Worm (Caenorhabditis elegans): ENCODE results near the gene bcs-1.
A peak's percentile ranks its signal among the peaks of the same experiment; 100 is the strongest.

Gene bcs-1

DNA sequence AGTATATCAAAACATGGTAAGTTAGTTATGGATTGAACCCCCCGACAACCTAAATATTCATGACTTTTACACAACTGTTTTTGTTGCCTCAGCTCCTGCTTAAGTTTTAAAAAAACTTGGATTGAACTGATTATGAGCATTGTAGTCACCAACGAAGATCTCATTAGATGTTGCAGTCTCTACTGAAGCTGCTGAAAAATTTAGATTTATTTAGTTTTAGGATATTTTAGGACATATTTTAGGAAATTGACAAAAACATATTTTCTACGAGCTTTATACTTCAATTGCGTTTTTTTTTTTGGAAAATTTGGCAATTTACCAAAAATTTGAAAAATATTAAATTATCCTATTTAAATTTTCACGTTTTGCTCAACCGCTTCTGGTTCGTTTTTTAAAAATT is 8.9 kb upstream of the bcs-1 start, which contains the start of gene F54C9.14:
F54C9.14 (plus strand) TSS at position 301 of the 400 bp plus-strand sequence.
- no peak for TF ChIP-seq W03F9.2 (tag; optimal IDR thresholded peaks at IDR 0.05)
- TF ChIP-seq him-1 (tag; optimal IDR thresholded peaks at IDR 0.05) = no peak
- no peak for TF ChIP-seq dao-5 (tag; optimal IDR thresholded peaks at IDR 0.05)

DNA sequence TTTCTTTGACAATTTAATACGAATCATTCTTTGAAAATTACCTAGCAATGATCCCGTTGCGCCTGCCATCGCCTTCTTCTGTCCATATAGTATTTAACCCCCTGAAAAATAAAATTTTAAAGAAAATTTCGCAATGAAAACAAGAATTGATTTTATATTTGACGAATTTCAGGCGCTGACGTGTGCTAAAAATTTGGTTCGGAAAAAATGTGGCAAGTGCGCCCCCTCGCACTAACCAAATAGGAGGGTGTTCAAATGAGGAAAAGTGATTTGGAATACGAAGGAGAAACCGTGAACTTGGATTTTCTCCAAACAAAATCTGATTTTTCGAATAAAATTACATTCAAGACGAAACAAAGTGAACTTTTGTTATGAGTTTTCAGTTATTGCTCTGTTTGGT is 4.8 kb upstream of the bcs-1 start, which contains the start of gene stc-1:
stc-1 (minus strand) TSS at position 101 of the 400 bp plus-strand sequence.
- TF ChIP-seq dao-5 (tag; optimal IDR thresholded peaks at IDR 0.05) (no peak), W03F9.2 (tag; optimal IDR thresholded peaks at IDR 0.05) (no peak), him-1 (tag; optimal IDR thresholded peaks at IDR 0.05) (no peak)

DNA sequence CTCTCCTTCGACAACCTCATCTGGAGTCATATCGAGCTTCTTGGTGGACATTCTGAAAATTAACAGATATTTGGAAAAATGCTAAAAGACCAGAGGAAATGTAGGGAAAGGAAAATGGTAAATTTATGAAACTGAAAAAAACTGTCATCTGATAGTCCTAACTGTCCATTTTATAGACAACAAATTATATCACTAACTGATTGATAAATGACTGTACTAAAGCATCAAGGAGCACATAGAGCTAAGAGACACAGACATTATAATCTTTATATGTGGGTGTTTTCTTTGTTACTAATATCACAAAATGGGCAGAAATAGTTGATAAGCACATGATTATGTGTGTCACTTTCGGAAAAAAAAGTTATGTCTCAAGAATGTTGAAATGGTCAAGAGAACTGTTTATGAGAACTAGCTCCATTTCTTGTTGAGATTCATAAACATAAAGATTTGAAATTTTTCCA is 4.0 kb upstream of the bcs-1 start, which contains the start of gene F54C9.3:
F54C9.3 (minus strand) TSS at position 51 of the 461 bp plus-strand sequence.
- TF ChIP-seq W03F9.2 (tag; optimal IDR thresholded peaks at IDR 0.05) = no peak
- TF ChIP-seq dao-5 (tag; optimal IDR thresholded peaks at IDR 0.05) = no peak
- no peak for TF ChIP-seq him-1 (tag; optimal IDR thresholded peaks at IDR 0.05)

DNA sequence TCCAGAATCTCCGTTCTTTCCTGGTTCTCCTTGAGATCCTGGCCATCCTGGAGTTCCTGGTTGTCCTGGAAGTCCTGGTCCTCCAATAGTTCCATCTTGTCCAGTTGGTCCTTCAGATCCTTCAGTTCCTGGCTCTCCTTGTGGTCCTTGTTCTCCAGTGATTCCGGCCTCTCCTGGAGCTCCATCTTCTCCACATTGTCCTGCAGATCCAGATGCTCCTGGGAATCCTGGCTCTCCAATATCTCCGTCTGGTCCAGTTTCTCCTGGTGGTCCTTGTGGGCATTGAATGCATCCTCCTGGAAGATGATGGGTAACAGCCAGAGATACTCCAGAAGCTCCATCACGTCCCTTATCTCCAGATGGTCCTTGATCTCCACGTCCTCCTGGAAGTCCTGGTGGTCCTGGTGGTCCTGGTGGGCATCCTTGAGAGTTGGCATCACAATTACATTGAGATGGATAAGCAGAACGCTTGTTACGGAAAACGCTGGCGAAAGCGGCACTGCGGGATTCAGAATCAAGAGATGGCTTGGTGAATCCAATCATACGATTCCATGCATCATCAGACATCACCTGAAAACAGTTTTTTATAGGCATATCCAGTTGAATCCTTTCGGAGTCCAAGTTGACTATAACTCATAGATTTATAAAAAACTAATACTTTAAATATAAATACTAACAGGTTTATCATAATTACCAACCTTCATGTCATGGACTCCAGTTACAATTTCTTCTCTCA is 2.5 kb upstream of the bcs-1 start:
- TF ChIP-seq dao-5 (tag; optimal IDR thresholded peaks at IDR 0.05) (no peak), W03F9.2 (tag; optimal IDR thresholded peaks at IDR 0.05) (no peak), him-1 (tag; optimal IDR thresholded peaks at IDR 0.05) (no peak)

DNA sequence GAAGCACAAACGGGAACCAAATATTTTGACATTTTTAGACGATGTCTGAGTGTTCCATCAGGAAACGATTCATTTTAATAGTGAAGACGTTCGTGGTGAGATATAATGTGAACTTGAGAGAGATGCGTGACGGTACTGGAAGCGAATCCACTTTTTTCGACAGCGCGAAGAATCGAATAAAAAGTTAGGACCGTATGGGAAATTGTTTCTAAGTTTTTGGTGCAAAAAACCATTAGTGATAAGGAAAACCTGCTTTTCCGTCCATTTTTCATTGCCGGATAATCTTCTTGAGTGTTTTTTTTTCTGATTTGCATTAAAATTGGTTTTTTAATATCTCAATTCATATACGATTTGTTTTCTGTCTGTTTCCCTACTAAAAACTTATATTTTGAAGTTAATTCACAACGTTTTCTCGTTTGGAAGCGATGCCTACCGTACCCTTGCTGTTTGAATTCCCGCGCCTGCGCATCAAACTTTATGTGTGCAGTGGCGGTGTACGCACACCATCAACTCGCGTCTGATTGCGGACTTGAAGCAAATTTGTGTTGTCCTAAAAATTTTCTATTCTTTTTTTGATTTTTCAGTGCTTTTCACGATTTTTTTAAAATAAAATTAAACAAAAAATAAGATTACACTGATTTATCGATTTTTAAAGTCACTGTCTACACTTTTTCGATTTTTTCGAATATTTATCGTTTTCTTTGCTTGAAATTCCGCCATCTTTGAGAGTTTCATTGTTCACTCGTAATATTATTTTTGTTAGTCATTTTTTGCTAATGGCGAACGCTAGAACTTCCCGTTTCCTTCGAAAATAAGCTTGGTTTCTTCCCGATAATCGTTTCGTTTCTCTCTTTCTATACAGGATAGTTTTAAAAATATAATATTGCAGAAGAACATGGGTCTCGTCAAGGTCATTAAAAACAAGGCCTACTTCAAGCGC is 1.6 kb upstream of the bcs-1 start, which contains the start of the genes col-38 and rpl-5:
col-38 (minus strand) TSS at position 51 of the 940 bp plus-strand sequence.
rpl-5 (plus strand) TSS at position 890 of the 940 bp plus-strand sequence.
- peak; percentile 97 for TF ChIP-seq W03F9.2 (tag; optimal IDR thresholded peaks at IDR 0.05)
- no peak for TF ChIP-seq dao-5 (tag; optimal IDR thresholded peaks at IDR 0.05)
- peak; percentile 1 for TF ChIP-seq him-1 (tag; optimal IDR thresholded peaks at IDR 0.05)

DNA sequence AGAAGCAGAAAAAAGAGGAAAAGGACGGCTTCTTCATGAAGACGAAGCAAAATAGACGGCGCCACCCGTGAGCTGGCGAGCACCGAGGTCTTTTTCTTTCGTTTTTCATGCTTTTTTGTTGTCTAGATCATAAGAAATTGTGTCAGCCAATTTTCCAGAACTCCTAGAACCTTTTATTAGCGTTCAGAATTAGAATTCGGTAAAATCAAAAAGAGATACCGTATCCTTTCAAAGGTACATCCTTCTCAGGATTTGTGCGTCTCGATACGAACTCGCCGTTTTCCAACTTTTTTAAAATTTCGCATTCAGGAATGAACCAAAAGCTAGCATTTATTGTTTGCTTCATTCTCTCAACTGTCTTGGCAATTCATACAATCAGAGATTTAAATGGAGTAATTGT is 2.2 kb downstream of the bcs-1 start, which contains the start of gene F54C9.7:
F54C9.7 (plus strand) TSS at position 301 of the 400 bp plus-strand sequence.
- TF ChIP-seq him-1 (tag; optimal IDR thresholded peaks at IDR 0.05) = no peak
- no peak for TF ChIP-seq W03F9.2 (tag; optimal IDR thresholded peaks at IDR 0.05)
- no peak for TF ChIP-seq dao-5 (tag; optimal IDR thresholded peaks at IDR 0.05)

DNA sequence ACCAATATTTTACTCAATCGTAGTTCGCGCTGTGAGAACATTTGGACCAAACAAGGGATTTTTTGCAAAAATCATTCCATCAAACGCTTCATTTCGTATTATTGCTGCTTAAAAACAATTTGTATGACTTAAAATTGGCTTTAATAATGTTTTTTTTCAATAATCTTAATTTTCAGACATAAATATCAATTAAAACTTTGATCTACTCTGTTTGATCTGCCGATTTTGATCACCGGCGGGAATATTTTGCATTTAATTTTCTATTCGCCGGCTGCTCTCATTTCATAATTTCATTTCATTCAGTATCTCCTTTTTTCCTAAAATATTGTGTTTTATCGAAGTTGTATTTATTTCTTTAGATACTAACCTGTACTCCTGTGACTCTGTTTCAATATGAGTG is 4.3 kb downstream of the bcs-1 start, which contains the start of gene puf-5:
puf-5 (plus strand) TSS at position 358 of the 400 bp plus-strand sequence.
- no peak for TF ChIP-seq W03F9.2 (tag; optimal IDR thresholded peaks at IDR 0.05)

DNA sequence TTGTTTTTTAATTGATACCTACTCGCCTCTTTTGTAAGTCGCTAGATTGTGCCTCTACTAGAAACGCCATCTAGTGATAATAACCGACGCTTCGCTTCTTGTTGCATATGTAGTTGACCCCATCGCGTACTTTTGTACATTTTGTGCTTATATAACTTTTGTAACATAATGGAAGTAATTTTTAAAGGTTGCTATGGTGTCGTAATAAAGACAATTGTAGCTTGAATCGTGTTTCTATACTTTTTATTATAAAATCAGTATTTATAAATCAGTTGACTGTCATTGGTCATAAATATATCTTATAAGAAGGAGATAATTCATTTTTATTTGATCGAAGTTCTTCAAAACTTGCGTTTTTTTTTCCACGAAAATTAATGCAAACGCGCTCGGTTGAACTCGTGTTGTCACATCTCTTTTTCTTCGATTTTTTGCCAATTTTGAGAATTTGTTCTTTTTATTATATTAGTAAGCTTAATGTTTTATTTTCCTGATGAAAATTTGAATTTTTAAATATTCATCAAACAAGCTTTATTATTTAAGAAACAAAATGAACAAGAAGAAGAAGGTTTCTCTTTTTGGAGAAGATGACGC is 6.7 kb downstream of the bcs-1 start, which contains the start of gene F54C9.9:
F54C9.9 (plus strand) TSS at position 541 of the 591 bp plus-strand sequence.
- TF ChIP-seq him-1 (tag; optimal IDR thresholded peaks at IDR 0.05) = no peak
- no peak for TF ChIP-seq dao-5 (tag; optimal IDR thresholded peaks at IDR 0.05)
- TF ChIP-seq W03F9.2 (tag; optimal IDR thresholded peaks at IDR 0.05) = no peak

DNA sequence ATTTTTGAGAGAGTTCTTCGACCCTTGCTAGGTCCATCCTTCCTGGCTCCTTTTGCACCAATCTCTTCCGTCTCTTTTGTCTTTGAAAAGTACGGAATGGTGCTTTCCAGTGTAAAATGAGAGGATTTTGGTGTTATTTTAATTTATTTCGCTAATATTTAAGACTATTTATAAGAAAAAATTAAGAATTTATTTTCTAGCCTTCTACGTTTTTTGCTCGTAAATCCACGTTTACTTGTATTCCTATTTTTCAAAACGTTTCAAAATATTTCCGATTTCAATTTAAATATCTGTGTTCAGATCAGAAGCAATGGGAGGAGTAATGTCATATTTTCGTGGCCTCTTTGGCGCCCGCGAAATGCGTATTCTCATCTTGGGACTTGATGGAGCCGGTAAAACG is 10.8 kb downstream of the bcs-1 start, which contains the start of gene arl-1:
arl-1 (plus strand) TSS at position 301 of the 400 bp plus-strand sequence.
- TF ChIP-seq W03F9.2 (tag; optimal IDR thresholded peaks at IDR 0.05) (no peak), dao-5 (tag; optimal IDR thresholded peaks at IDR 0.05) (no peak), him-1 (tag; optimal IDR thresholded peaks at IDR 0.05) (no peak)

DNA sequence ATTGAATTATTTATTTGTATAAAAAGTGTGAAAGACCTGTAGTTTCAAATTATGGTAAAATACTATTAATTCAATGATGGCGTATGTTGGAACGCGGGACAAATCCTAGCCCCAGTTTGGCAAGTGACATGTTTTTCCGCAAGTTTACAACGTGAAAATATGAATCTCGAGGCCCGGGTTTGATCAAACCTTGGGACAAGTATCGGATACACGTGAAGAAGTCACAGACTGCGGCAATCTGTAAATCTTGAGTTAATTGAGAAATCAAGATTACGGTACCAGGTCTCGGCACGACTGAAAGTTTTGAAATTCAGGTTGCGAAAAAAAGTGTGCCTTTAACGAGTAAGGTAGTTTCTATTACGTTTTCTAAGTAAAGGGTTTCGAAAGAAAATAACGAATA is 12.2 kb downstream of the bcs-1 start:
- TF ChIP-seq dao-5 (tag; optimal IDR thresholded peaks at IDR 0.05) (no peak), him-1 (tag; optimal IDR thresholded peaks at IDR 0.05) (no peak), W03F9.2 (tag; optimal IDR thresholded peaks at IDR 0.05) (no peak)

DNA sequence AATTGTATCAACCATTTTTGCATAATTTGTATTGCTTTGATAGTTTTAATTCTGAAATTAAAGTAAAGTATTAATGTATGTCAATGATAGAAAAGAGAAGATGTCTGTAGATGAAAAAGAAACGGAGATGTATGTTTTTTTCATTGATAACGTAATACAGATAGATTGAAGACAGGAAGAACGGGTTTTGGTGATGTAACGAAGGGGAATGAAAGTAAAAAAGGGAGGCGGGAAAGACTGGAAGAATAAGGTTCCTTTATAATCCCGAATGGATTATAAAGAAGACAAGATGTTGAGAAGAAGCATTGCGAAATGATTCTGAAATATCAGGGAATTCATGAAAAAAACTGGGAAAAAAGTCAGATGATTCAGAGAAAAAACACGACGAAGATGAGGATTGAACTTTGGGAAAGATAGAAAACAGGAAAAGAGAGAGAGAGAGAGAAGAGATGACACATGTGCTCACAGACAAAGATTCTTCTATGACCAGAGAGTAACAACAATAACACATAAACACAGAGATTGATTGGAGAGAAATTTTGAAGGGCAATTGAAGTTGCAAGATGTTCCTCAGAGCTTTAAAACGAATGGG is 14.2 kb downstream of the bcs-1 start, which contains the start of gene F54C9.11:
F54C9.11 (minus strand) TSS at position 51 of the 592 bp plus-strand sequence.
- TF ChIP-seq W03F9.2 (tag; optimal IDR thresholded peaks at IDR 0.05) (no peak), dao-5 (tag; optimal IDR thresholded peaks at IDR 0.05) (no peak)

DNA sequence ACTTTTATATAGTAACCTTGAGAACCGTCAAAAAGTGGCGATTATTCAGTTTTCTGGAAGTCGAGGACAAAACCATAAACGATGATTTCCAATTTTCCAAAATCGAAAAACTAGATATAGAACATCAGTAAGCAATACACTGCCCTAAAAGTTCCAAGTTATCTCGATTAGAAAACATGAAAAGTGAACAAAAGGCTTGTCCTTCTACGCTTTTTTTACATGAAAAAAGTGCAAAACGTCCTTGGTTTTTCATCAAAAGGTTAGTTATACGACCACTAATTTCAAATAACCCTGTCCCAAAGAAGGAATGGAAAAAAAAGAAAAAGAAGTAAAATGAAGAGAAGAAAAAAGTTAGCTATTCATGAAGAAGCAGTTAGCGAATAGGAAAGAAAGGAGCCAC is 15.0 kb downstream of the bcs-1 start:
- TF ChIP-seq dao-5 (tag; optimal IDR thresholded peaks at IDR 0.05) (no peak), W03F9.2 (tag; optimal IDR thresholded peaks at IDR 0.05) (no peak), him-1 (tag; optimal IDR thresholded peaks at IDR 0.05) (no peak)
